Worm (Caenorhabditis elegans): ENCODE results near the gene sdz-4.
"Not testable (repeated sequence)": the region's sequence is repeated elsewhere in the genome, so short reads cannot be mapped to it uniquely, and the experiment has no call there.

Gene sdz-4

DNA sequence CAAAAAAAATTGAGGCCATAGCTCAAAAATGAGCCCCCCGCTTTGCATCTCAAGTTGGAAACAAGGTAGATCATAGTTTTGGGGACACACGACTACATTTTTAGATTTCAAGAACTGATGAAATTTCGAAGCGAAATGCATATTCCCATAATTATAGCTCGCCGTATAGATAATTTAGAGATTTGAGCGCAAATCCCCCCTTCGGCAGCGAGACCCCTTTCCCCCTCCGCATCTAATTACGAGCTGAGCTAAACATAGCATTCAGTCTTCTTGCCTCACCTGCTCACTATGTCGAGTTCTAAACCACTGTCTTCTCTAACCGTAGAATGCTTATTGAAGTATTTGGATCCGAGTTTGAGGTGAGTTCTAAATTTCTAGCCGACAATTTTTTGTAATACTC, 20.4 kb downstream of the sdz-4 start, which contains the start of the genes fbxc-17 and fbxc-15:
TSS of gene fbxc-17 (minus strand) at position 101 of the 400 bp plus-strand sequence.
TSS of gene fbxc-15 (plus strand) at position 289 of the 400 bp plus-strand sequence.
- TF ChIP-seq hlh-13 (GFP tag; optimal IDR thresholded peaks at IDR 0.05) (no peak), syd-9 (tag; optimal IDR thresholded peaks at IDR 0.05) (no peak), ceh-2 (tag; optimal IDR thresholded peaks at IDR 0.05) (no peak), sox-2 (GFP tag; IDR thresholded peaks at IDR 0.05) (no peak), elt-2 (tag; optimal IDR thresholded peaks at IDR 0.05) (no peak), Y22D7AL.16 (tag; optimal IDR thresholded peaks at IDR 0.05) (no peak), nfya-1 (tag; optimal IDR thresholded peaks at IDR 0.05) (no peak), pha-2 (tag; optimal IDR thresholded peaks at IDR 0.05) (no peak), dve-1 (tag; optimal IDR thresholded peaks at IDR 0.05) (no peak), fkh-10 (GFP tag; optimal IDR thresholded peaks at IDR 0.05) (no peak), unc-55 (GFP tag; optimal IDR thresholded peaks at IDR 0.05) (no peak), che-1 (tag; optimal IDR thresholded peaks at IDR 0.05) (no peak), unc-3 (GFP tag; conservative IDR thresholded peaks at IDR 0.05) (no peak), unc-3 (tag; optimal IDR thresholded peaks at IDR 0.05) (no peak), nhr-11 (tag; optimal IDR thresholded peaks at IDR 0.05) (no peak), tbx-2 (tag; optimal IDR thresholded peaks at IDR 0.05) (no peak), pros-1 (tag; optimal IDR thresholded peaks at IDR 0.05) (no peak), unc-42 (tag; optimal IDR thresholded peaks at IDR 0.05) (no peak), npax-4 (tag; optimal IDR thresholded peaks at IDR 0.05) (no peak)

DNA sequence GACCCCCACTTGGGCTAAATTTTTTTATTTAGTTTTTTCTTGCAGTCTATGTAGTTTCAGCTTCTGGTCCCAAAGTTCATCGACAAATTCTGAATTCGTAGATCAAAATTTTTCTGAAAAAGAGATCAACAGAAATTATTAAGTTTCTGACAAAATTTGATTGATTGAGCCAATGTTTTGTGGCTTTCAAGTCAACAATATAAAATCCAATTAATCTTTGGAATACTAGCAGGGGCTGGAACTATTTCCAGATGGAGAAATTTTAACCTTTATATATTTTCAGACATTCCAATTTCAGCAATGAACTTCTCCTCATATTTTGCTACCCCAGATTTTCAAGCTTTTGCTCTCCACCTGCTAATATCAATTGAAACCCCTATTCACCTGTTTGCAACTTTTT, 24.1 kb downstream of the sdz-4 start, which contains the start of gene srh-274:
TSS of gene srh-274 (plus strand) at position 301 of the 400 bp plus-strand sequence.
- TF ChIP-seq pax-1 (tag; optimal IDR thresholded peaks at IDR 0.05), result no peak
- no peak for TF ChIP-seq sdc-2 (tag; optimal IDR thresholded peaks at IDR 0.05)
- no peak for TF ChIP-seq ceh-9 (tag; optimal IDR thresholded peaks at IDR 0.05)
- TF ChIP-seq sox-4 (tag; optimal IDR thresholded peaks at IDR 0.05), result no peak

DNA sequence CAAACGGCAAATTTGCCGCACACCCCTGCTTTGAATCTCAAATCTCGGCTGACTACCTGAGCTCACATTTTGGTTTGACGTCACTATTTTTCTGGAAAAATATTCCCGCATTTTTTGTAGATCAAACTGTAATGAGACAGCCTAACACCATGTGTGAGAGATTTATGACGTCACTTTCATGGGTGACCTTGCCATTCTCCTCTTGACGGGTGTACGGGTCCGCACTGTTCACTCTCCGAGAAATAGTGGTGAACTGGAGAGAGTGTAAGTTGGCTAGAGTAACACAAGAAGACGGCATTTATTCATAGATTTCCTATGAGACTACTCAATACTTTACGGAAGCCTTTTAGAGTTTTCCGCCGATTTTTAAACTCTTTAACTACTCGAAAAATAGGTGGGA, 27.0 kb downstream of the sdz-4 start, which contains the start of gene fbxc-40:
TSS of gene fbxc-40 (plus strand) at position 301 of the 400 bp plus-strand sequence.
- not testable (repeated sequence) for TF ChIP-seq elt-2 (tag; optimal IDR thresholded peaks at IDR 0.05); lim-6 (tag; optimal IDR thresholded peaks at IDR 0.05); pag-3 (tag; optimal IDR thresholded peaks at IDR 0.05; ENCODE audit: borderline replicate concordance)

DNA sequence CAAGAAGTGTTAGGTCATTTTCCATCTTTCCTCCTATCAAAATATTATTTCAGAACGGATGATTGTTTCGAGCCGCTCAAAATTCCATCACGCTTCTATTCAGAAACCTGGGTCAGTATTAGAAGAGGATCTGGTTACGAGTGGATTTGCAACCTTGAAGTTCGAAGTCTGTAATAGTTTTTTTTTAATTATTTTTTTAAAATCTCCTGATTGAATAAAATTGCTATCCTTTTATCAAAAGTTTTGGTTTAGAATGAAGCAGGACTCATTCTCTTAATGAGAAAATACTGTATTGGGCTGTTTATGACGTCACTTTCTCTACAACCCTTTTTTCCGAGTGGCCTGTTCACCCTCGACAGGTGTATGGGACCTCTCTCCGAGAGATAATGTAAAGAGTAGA, 29.7 kb downstream of the sdz-4 start, which contains the start of gene fbxc-39:
TSS of gene fbxc-39 (plus strand) at position 301 of the 400 bp plus-strand sequence.
- TF ChIP-seq sox-4 (tag; optimal IDR thresholded peaks at IDR 0.05) (no peak), nhr-11 (tag; optimal IDR thresholded peaks at IDR 0.05) (no peak)

DNA sequence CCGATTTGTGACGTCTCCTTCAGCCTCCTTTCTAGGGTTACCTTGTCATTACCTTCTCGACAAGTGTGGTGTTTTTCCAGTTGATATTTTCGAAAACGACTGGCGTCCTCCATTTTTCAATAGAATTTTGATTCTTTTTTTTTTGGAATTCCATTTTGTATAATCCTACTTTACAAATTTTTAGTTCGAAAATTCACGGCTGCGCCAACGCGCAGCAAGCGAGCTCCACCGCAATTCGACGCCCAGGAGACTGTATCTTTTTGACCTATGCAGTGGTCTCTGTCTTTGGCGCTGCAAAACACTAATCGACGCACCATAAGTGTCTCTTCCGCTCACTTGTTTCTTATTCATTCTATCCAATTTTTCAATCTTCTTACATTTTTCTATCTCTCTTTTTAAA, 32.6 kb downstream of the sdz-4 start, which contains the start of gene fbxc-42:
TSS of gene fbxc-42 (plus strand) at position 301 of the 400 bp plus-strand sequence.
- no peak for TF ChIP-seq hlh-6 (tag; optimal IDR thresholded peaks at IDR 0.05)
- TF ChIP-seq ets-4 (tag; optimal IDR thresholded peaks at IDR 0.05), result no peak
- no peak for TF ChIP-seq hlh-30 (tag; optimal IDR thresholded peaks at IDR 0.05; ENCODE audit: insufficient read depth)
- no peak for TF ChIP-seq ceh-19 (GFP tag; optimal IDR thresholded peaks at IDR 0.05)
- no peak for TF ChIP-seq ceh-18 (tag; optimal IDR thresholded peaks at IDR 0.05)
- no peak for TF ChIP-seq Y22D7AL.16 (tag; optimal IDR thresholded peaks at IDR 0.05)

DNA sequence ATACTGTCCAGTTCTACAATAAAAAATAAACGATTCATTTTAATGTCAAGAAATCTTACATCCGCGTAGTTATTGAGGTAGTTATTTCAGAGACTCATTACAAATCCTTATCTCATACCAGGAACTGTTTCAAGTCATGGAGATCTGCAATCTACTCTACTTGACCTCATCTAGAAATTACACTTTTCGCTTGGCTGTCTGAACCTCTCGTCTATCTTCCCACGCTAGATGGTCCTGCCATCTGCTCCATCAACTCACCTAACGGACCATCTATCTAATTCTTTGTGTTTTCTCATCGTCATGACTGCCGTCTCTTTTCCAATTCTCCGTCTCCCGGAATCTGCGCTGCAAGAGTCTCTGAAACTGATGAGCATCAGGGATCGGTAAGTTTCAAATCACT, 35.5 kb downstream of the sdz-4 start, which contains the start of gene F45D11.7:
TSS of gene F45D11.7 (plus strand) at position 301 of the 400 bp plus-strand sequence.
- not testable (repeated sequence) for TF ChIP-seq Y22D7AL.16, npax-4, pros-1 (tag; optimal IDR thresholded peaks at IDR 0.05)
